Fruit fly (Drosophila melanogaster): ENCODE measurements around the gene Ldsdh1.

Gene Ldsdh1

DNA sequence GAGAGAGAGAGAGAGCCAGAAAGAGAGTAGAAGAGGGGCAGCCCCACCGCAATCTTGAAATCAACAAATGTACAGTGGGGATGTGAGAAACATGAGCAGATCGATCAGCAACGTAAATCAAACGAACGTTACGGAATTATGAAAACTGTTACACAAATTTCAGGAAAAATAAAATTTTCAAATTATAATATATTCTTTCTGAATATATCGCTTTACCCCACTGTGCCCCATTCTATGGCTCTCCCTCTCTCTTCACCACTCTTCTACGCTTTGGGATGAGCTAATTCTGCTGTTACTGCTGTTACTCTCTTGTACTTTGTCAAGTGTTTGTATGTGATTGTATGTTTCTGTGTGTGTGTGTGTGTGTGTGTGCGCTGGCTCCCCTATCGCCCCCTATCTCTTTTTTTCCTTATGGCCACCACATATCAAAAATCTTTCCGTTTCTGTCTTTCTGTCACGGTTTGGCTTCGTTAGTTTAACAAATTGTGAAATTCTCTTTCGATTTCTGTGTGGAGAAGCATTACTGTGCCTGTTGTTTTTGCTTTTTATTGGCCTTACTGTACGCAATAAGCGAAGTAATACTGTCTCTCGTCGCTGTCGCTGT, 9.7 kb upstream of the Ldsdh1 start:
- TF ChIP-seq dsf (GFP tag; optimal IDR thresholded peaks at IDR 0.05; ENCODE audit: borderline replicate concordance) (peak; percentile 20), fru (GFP tag; optimal IDR thresholded peaks at IDR 0.05) (peak; percentile 99), Sp1 (GFP tag; optimal IDR thresholded peaks at IDR 0.05) (peak; percentile 92), Jra (GFP tag; optimal IDR thresholded peaks at IDR 0.05) (peak; percentile 67), N (GFP tag; optimal IDR thresholded peaks at IDR 0.05) (no peak), br (GFP tag; optimal IDR thresholded peaks at IDR 0.05) (peak; percentile 93), Hr83 (GFP tag; optimal IDR thresholded peaks at IDR 0.05; ENCODE audit: poor library complexity, severe bottlenecking) (peak; percentile 11), usp (GFP tag; optimal IDR thresholded peaks at IDR 0.05) (no peak), Abd-B (GFP tag; optimal IDR thresholded peaks at IDR 0.05) (no peak), lola (GFP tag; optimal IDR thresholded peaks at IDR 0.05) (no peak), Hr78 (GFP tag; optimal IDR thresholded peaks at IDR 0.05) (no peak), Vsx2 (GFP tag; optimal IDR thresholded peaks at IDR 0.05; ENCODE audit: partially characterized antibody) (peak; percentile 17), jim (GFP tag; optimal IDR thresholded peaks at IDR 0.05) (no peak), CG9705 (GFP tag; optimal IDR thresholded peaks at IDR 0.05) (peak; percentile 32), HLH106 (tag; optimal IDR thresholded peaks at IDR 0.05) (peak; percentile 91), dmrt93B (GFP tag; optimal IDR thresholded peaks at IDR 0.05) (peak; percentile 88), Hnf4 (GFP tag; optimal IDR thresholded peaks at IDR 0.05) (peak; percentile 84), tai (GFP tag; optimal IDR thresholded peaks at IDR 0.05) (peak; percentile 78), rgr (GFP tag; optimal IDR thresholded peaks at IDR 0.05) (peak; percentile 96), sv (GFP tag; optimal IDR thresholded peaks at IDR 0.05) (peak; percentile 98), brk (GFP tag; optimal IDR thresholded peaks at IDR 0.05) (peak; percentile 91), CG32264 (GFP tag; optimal IDR thresholded peaks at IDR 0.05) (peak; percentile 75), Dfd (GFP tag; optimal IDR thresholded peaks at IDR 0.05) (peak; percentile 34), woc (GFP tag; optimal IDR thresholded peaks at IDR 0.05) (peak; percentile 91), psq (GFP tag; optimal IDR thresholded peaks at IDR 0.05) (peak; percentile 93), Rel (GFP tag; optimal IDR thresholded peaks at IDR 0.05) (peak; percentile 88), Rel (tag; optimal IDR thresholded peaks at IDR 0.05) (peak; percentile 83), CrebA (GFP tag; optimal IDR thresholded peaks at IDR 0.05; ENCODE audit: borderline replicate concordance) (no peak), sage (GFP tag; optimal IDR thresholded peaks at IDR 0.05) (peak; percentile 94), OdsH (GFP tag; optimal IDR thresholded peaks at IDR 0.05) (peak; percentile 96), GATAd (GFP tag; optimal IDR thresholded peaks at IDR 0.05) (peak; percentile 56), foxo (GFP tag; optimal IDR thresholded peaks at IDR 0.05) (peak; percentile 31 to 97), Dif (GFP tag; optimal IDR thresholded peaks at IDR 0.05; ENCODE audit: partially characterized antibody) (peak; percentile 66), pan (optimal IDR thresholded peaks at IDR 0.05) (no peak), dl (GFP tag; optimal IDR thresholded peaks at IDR 0.05; ENCODE audit: insufficient read depth in 1 of 2, partially characterized antibody in 2 of 2) (no peak), Mio (GFP tag; optimal IDR thresholded peaks at IDR 0.05) (no peak), h (GFP tag; optimal IDR thresholded peaks at IDR 0.05) (peak; percentile 97), Myc (optimal IDR thresholded peaks at IDR 0.05) (no peak), ey (GFP tag; optimal IDR thresholded peaks at IDR 0.05) (peak; percentile 95)

DNA sequence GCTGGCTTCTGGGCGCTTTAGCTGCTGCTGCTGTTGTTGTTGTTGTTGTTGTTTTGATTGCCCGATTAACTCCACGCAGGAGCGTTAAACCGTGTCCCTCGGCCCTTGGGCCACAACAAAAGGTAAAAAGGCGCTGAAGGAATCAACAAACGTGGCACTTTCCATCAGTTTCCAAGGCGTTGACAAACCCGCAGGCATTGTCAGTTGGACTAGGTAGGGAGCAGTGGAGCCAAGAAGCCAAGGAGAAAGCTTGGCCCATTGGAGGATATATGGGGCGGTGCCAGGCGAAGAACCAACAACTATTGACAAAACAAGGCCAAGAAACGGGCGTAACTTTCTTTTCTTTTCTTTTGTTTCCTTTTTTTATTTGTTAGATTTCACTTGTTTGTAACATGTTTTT, 5.7 kb upstream of the Ldsdh1 start, which contains the start of gene CG2256:
Gene CG2256, minus strand, starts transcription at position 101 of the 400 bp plus-strand sequence.
- no peak for TF ChIP-seq dsf (GFP tag; optimal IDR thresholded peaks at IDR 0.05; ENCODE audit: borderline replicate concordance)
- TF ChIP-seq OdsH (GFP tag; optimal IDR thresholded peaks at IDR 0.05), result no peak
- TF ChIP-seq dmrt93B (GFP tag; optimal IDR thresholded peaks at IDR 0.05), result no peak
- no peak for TF ChIP-seq jim (GFP tag; optimal IDR thresholded peaks at IDR 0.05)
- TF ChIP-seq N (GFP tag; optimal IDR thresholded peaks at IDR 0.05), result no peak
- TF ChIP-seq HLH106 (tag; optimal IDR thresholded peaks at IDR 0.05), result no peak
- no peak for TF ChIP-seq Abd-B (GFP tag; optimal IDR thresholded peaks at IDR 0.05)
